Worm (Caenorhabditis elegans): Measurements from ENCODE around the gene C49C8.8.
A peak's percentile ranks its signal among the peaks of the same experiment; 100 is the strongest.

The C49C8.8 gene

DNA sequence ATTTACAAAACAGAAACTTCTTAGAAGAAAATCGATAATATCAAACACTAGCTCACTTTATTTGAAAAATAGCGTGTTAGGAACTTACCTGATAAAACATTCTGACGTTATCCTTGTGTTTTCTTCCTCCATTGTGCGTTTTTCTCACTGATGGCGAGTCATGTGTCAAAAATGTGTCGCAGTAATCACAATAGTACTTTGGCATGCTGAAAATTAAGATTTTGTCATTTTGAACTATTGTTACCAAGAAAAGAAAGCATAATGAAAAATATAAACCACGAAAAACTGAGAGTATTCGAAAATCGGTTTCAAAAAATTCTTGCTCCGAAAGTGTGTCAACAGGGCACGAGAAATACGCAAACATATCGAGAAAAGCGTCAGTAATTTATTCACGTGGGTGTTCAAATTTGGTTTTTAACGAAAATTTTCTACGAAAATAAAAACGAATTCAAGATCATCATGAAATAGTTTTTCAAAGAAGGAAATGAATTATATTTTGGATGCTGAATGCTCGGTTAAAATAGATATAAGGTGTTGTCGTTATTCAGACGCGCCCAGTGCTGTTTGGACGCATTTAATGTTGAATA is 35.8 kb downstream of the C49C8.8 start, which contains the start of gene snrp-3 (continued):
- peak; percentile 79 for TF ChIP-seq nhr-129 (tag; optimal IDR thresholded peaks at IDR 0.05)
- TF ChIP-seq ama-1 (optimal IDR thresholded peaks at IDR 0.05): peak; percentile 69
- TF ChIP-seq nhr-77 (tag; optimal IDR thresholded peaks at IDR 0.05): no peak
- no peak for TF ChIP-seq elt-1 (tag; optimal IDR thresholded peaks at IDR 0.05)
- TF ChIP-seq gmeb-1 (tag; optimal IDR thresholded peaks at IDR 0.05): peak; percentile 97
- TF ChIP-seq lin-11 (tag; optimal IDR thresholded peaks at IDR 0.05): no peak
- TF ChIP-seq sma-3 (GFP tag; optimal IDR thresholded peaks at IDR 0.05): peak; percentile 71
- TF ChIP-seq unc-39 (tag; optimal IDR thresholded peaks at IDR 0.05): no peak
- TF ChIP-seq ceh-16 (tag; optimal IDR thresholded peaks at IDR 0.05): no peak
- TF ChIP-seq nhr-6 (tag; optimal IDR thresholded peaks at IDR 0.05): peak; percentile 78
- no peak for TF ChIP-seq Y55F3AM.14 (GFP tag; optimal IDR thresholded peaks at IDR 0.05)
- peak; percentile 55 for TF ChIP-seq snpc-4 (tag; optimal IDR thresholded peaks at IDR 0.05)

ce11 chrIV:8691486-8691885 is 39.6 kb downstream of the C49C8.8 start, which contains the start of the genes hst-1 and ints-6:
Gene hst-1, minus strand, starts transcription at chrIV:8691513.
Gene ints-6, plus strand, starts transcription at chrIV:8691745.
- TF ChIP-seq F13H6.1 (tag; optimal IDR thresholded peaks at IDR 0.05) (peak; percentile 19), C34F6.9 (tag; optimal IDR thresholded peaks at IDR 0.05) (peak; percentile 6), unc-55 (GFP tag; optimal IDR thresholded peaks at IDR 0.05) (peak; percentile 26), nhr-11 (tag; optimal IDR thresholded peaks at IDR 0.05) (no peak), lin-13 (GFP tag; optimal IDR thresholded peaks at IDR 0.05) (no peak), gmeb-1 (tag; optimal IDR thresholded peaks at IDR 0.05) (peak; percentile 36), nhr-23 (tag; optimal IDR thresholded peaks at IDR 0.05) (no peak), sma-3 (GFP tag; optimal IDR thresholded peaks at IDR 0.05) (peak; percentile 15), lsy-2 (tag; optimal IDR thresholded peaks at IDR 0.05) (peak in 1 of 2 experiments; percentile 31)

- no peak for TF ChIP-seq nhr-23 (tag; optimal IDR thresholded peaks at IDR 0.05)
- no peak for TF ChIP-seq nhr-21 (tag; optimal IDR thresholded peaks at IDR 0.05)
- TF ChIP-seq mab-5 (tag; optimal IDR thresholded peaks at IDR 0.05): no peak
- TF ChIP-seq lin-11 (tag; optimal IDR thresholded peaks at IDR 0.05): peak; percentile 1
- no peak for TF ChIP-seq sma-9 (GFP tag; optimal IDR thresholded peaks at IDR 0.05)
- no peak for TF ChIP-seq sma-9 (tag; optimal IDR thresholded peaks at IDR 0.05)
Measured at ce11 chrIV:8697436-8697835, 45.5 kb downstream of the C49C8.8 start, which contains the start of gene ttll-11. Gene ttll-11, plus strand, starts transcription at chrIV:8697736.
